Fruit fly (Drosophila melanogaster) whole organism, embryonic: ENCODE results near the gene CG42749.

Source experiments
- ATbp ChIP-seq: fragments of 200-800 bp; sonication (Bioruptor generic); optimal IDR thresholded peaks from 2 replicates; lab custom pipeline; 2017; ENCODE audit warnings: missing biosample characterization, mild to moderate bottlenecking, missing genetic modification characterization, missing genetic modification reagents
- Bgb ChIP-seq: fragments of 200-800 bp; sonication (Bioruptor generic); IDR thresholded peaks from 2 replicates; pipeline ENCODE4 v1.3.6; 2022; ENCODE audit warnings: missing biosample characterization, missing genetic modification characterization; ENCODE audit not compliant: partially characterized antibody
- CG10654 ChIP-seq: fragments of 200-800 bp; sonication (Bioruptor generic); optimal IDR thresholded peaks from 2 replicates; lab custom pipeline; 2016; ENCODE audit warnings: missing biosample characterization, missing genetic modification characterization
- CG10979 ChIP-seq: fragments of 200-800 bp; sonication (Bioruptor generic); optimal IDR thresholded peaks from 2 replicates; lab custom pipeline; 2018; ENCODE audit warnings: missing biosample characterization, mild to moderate bottlenecking, missing genetic modification characterization, moderate library complexity
- CG11696 ChIP-seq: fragments of 200-800 bp; sonication (Bioruptor generic); IDR thresholded peaks from 2 replicates; pipeline ENCODE4 v1.3.6; 2022; ENCODE audit warnings: missing biosample characterization, missing genetic modification characterization
- CG12155 ChIP-seq: fragments of 200-800 bp; sonication (Bioruptor generic); optimal IDR thresholded peaks from 3 replicates; lab custom pipeline; 2016; ENCODE audit warnings: missing biosample characterization, missing genetic modification characterization
- CG12236 ChIP-seq: fragments of 200-800 bp; sonication (Bioruptor generic); optimal IDR thresholded peaks from 2 replicates; lab custom pipeline; 2016; ENCODE audit warnings: missing biosample characterization, missing genetic modification characterization
- CG14441 ChIP-seq: fragments of 200-800 bp; sonication (Bioruptor generic); IDR thresholded peaks from 2 replicates; pipeline ENCODE4 v1.3.6; 2022; ENCODE audit warnings: missing biosample characterization, missing genetic modification characterization
- CG15479 ChIP-seq: fragments of 200-800 bp; sonication (Bioruptor generic); optimal IDR thresholded peaks from 3 replicates; lab custom pipeline; 2019; ENCODE audit warnings: missing biosample characterization, mild to moderate bottlenecking, missing genetic modification characterization, moderate library complexity
- CG2116 ChIP-seq: fragments of 200-800 bp; sonication (Bioruptor generic); optimal IDR thresholded peaks from 3 replicates; lab custom pipeline; 2018; ENCODE audit warnings: missing biosample characterization, mild to moderate bottlenecking, missing genetic modification characterization
- CG3163 ChIP-seq: fragments of 200-800 bp; sonication (Bioruptor generic); optimal IDR thresholded peaks from 3 replicates; lab custom pipeline; 2016; ENCODE audit warnings: missing biosample characterization, missing genetic modification characterization
- CG32767 ChIP-seq: fragments of 200-800 bp; sonication (Bioruptor generic); IDR thresholded peaks from 2 replicates; pipeline ENCODE4 v1.3.6; 2022; ENCODE audit warnings: missing biosample characterization, missing genetic modification characterization
- CG4282 ChIP-seq: fragments of 200-800 bp; sonication (Bioruptor generic); optimal IDR thresholded peaks from 2 replicates; lab custom pipeline; 2016; ENCODE audit warnings: missing biosample characterization, missing genetic modification characterization
- CG43689 ChIP-seq: fragments of 200-800 bp; sonication (Bioruptor generic); IDR thresholded peaks from 2 replicates; pipeline ENCODE4 v1.3.6; 2022; ENCODE audit warnings: missing biosample characterization, missing genetic modification characterization
- CG4820 ChIP-seq: fragments of 200-800 bp; sonication (Bioruptor generic); optimal IDR thresholded peaks from 3 replicates; lab custom pipeline; 2016; ENCODE audit warnings: missing biosample characterization, missing genetic modification characterization
- CG7786 ChIP-seq: fragments of 200-800 bp; sonication (Bioruptor generic); optimal IDR thresholded peaks from 2 replicates; lab custom pipeline; 2016; ENCODE audit warnings: missing biosample characterization, missing genetic modification characterization
- CG7963 ChIP-seq: fragments of 200-800 bp; sonication (Bioruptor generic); IDR thresholded peaks from 3 replicates; pipeline ENCODE4 v1.3.6; 2022; ENCODE audit warnings: missing biosample characterization, missing genetic modification characterization; ENCODE audit not compliant: partially characterized antibody
- CG8290 ChIP-seq, 3 experiments: fragments of 200-800 bp; sonication (Bioruptor generic); optimal IDR thresholded peaks; 2 replicates each; lab custom pipeline; 2016 to 2019; ENCODE audit warnings: missing biosample characterization in 3 of 3, missing genetic modification characterization in 3 of 3, mild to moderate bottlenecking in 2 of 3, moderate library complexity in 1 of 3
- CG8388 ChIP-seq: fragments of 200-800 bp; sonication (Bioruptor generic); optimal IDR thresholded peaks from 2 replicates; lab custom pipeline; 2019; ENCODE audit warnings: missing biosample characterization, mild to moderate bottlenecking, missing genetic modification characterization, moderate library complexity
- CG8924 ChIP-seq: fragments of 200-800 bp; optimal IDR thresholded peaks from 3 replicates; lab custom pipeline; 2019; ENCODE audit warnings: missing biosample characterization, mild to moderate bottlenecking, missing genetic modification characterization, moderate library complexity
- Dek ChIP-seq: fragments of 200-800 bp; sonication (Bioruptor generic); optimal IDR thresholded peaks from 3 replicates; lab custom pipeline; 2019; ENCODE audit warnings: missing biosample characterization, mild to moderate bottlenecking, missing genetic modification characterization, moderate library complexity
- Dip3 ChIP-seq: fragments of 200-800 bp; sonication (Bioruptor generic); optimal IDR thresholded peaks from 3 replicates; lab custom pipeline; 2016; ENCODE audit warnings: missing biosample characterization, missing genetic modification characterization
- Drgx ChIP-seq: fragments of 200-800 bp; sonication (Bioruptor generic); IDR thresholded peaks from 2 replicates; pipeline ENCODE4 v1.3.6; 2022; ENCODE audit warnings: missing biosample characterization, missing genetic modification characterization
- Ets97D ChIP-seq: fragments of 200-800 bp; sonication (Bioruptor generic); optimal IDR thresholded peaks from 3 replicates; lab custom pipeline; 2016; ENCODE audit warnings: missing biosample characterization, missing genetic modification characterization
- H2.0 ChIP-seq: fragments of 200-800 bp; sonication (Bioruptor generic); IDR thresholded peaks from 2 replicates; pipeline ENCODE4 v1.3.6; 2022; ENCODE audit warnings: missing biosample characterization, missing genetic modification characterization
- Hr51 ChIP-seq, 2 experiments: fragments of 200-800 bp; sonication (Bioruptor generic); optimal IDR thresholded peaks; 2 replicates in 1 of 2; 3 replicates in 1 of 2; lab custom pipeline; 2016 to 2018; ENCODE audit warnings: missing biosample characterization in 2 of 2, missing genetic modification characterization in 2 of 2, mild to moderate bottlenecking in 1 of 2, moderate library complexity in 1 of 2
- Lhr ChIP-seq: fragments of 200-800 bp; sonication (Bioruptor generic); optimal IDR thresholded peaks from 3 replicates; lab custom pipeline; 2017; ENCODE audit warnings: mild to moderate bottlenecking, missing biosample characterization, missing genetic modification reagents, missing genetic modification characterization
- MBD-R2 ChIP-seq: fragments of 200-800 bp; sonication (Bioruptor generic); IDR thresholded peaks from 2 replicates; pipeline ENCODE4 v1.3.6; 2022; ENCODE audit warnings: missing biosample characterization, missing genetic modification characterization
- Mes4 ChIP-seq: fragments of 200-800 bp; sonication (Bioruptor generic); optimal IDR thresholded peaks from 2 replicates; lab custom pipeline; 2016; ENCODE audit warnings: missing biosample characterization, missing genetic modification characterization
- NC2α ChIP-seq: fragments of 200-800 bp; sonication (Bioruptor generic); optimal IDR thresholded peaks from 2 replicates; lab custom pipeline; 2016; ENCODE audit warnings: missing biosample characterization, missing genetic modification characterization
- Sox102F ChIP-seq: fragments of 200-800 bp; sonication (Bioruptor generic); optimal IDR thresholded peaks from 2 replicates; lab custom pipeline; 2018; ENCODE audit warnings: missing biosample characterization, mild to moderate bottlenecking, missing genetic modification characterization, moderate library complexity
- Spps ChIP-seq: fragments of 200-800 bp; sonication (Bioruptor generic); optimal IDR thresholded peaks from 2 replicates; lab custom pipeline; 2018; ENCODE audit warnings: missing biosample characterization, mild to moderate bottlenecking, missing genetic modification characterization
- Ssrp ChIP-seq: fragments of 200-800 bp; sonication (Bioruptor generic); optimal IDR thresholded peaks from 2 replicates; lab custom pipeline; 2018; ENCODE audit warnings: missing biosample characterization, mild to moderate bottlenecking, missing genetic modification characterization, moderate library complexity
- Xrp1 ChIP-seq: fragments of 200-800 bp; sonication (Bioruptor generic); IDR thresholded peaks from 2 replicates; pipeline ENCODE4 v1.3.6; 2022; ENCODE audit warnings: missing biosample characterization, missing genetic modification characterization
- ab ChIP-seq: fragments of 200-800 bp; sonication (Bioruptor generic); optimal IDR thresholded peaks from 2 replicates; lab custom pipeline; 2016; ENCODE audit warnings: missing biosample characterization, missing genetic modification characterization
- ac ChIP-seq: fragments of 200-800 bp; sonication (Bioruptor generic); optimal IDR thresholded peaks from 3 replicates; lab custom pipeline; 2017; ENCODE audit warnings: missing biosample characterization, mild to moderate bottlenecking, missing genetic modification characterization
- dmrt99B ChIP-seq: fragments of 200-800 bp; sonication (Bioruptor generic); optimal IDR thresholded peaks from 2 replicates; lab custom pipeline; 2018; ENCODE audit warnings: missing biosample characterization, mild to moderate bottlenecking, missing genetic modification characterization, moderate library complexity
- gem ChIP-seq: fragments of 200-800 bp; sonication (Bioruptor generic); optimal IDR thresholded peaks from 2 replicates; lab custom pipeline; 2019; ENCODE audit warnings: missing biosample characterization, mild to moderate bottlenecking, missing genetic modification characterization, moderate library complexity
- hkb ChIP-seq, 2 experiments: fragments of 200-800 bp in 1 of 2; fragments of >200 bp in 1 of 2; sonication (Bioruptor generic) in 1 of 2; IDR thresholded peaks in 1 of 2; optimal IDR thresholded peaks in 1 of 2; 2 replicates each; pipeline versions ENCODE4 v1.3.6 to Lab custom; 2017 to 2022; ENCODE audit warnings: missing biosample characterization in 1 of 2, missing genetic modification characterization in 1 of 2
- hth ChIP-seq: fragments of >200 bp; optimal IDR thresholded peaks from 2 replicates; lab custom pipeline; 2017; ENCODE audit warnings: inconsistent platforms
- nau ChIP-seq: fragments of 200-800 bp; sonication (Bioruptor generic); optimal IDR thresholded peaks from 3 replicates; lab custom pipeline; 2017; ENCODE audit warnings: missing biosample characterization, mild to moderate bottlenecking, missing genetic modification characterization, missing genetic modification reagents
- pfk ChIP-seq: fragments of 200-800 bp; sonication (Bioruptor generic); optimal IDR thresholded peaks from 2 replicates; lab custom pipeline; 2018; ENCODE audit warnings: missing biosample characterization, mild to moderate bottlenecking, missing genetic modification characterization, moderate library complexity
- psq ChIP-seq: fragments of 200-800 bp; sonication (Bioruptor generic); optimal IDR thresholded peaks from 2 replicates; lab custom pipeline; 2017; ENCODE audit warnings: missing biosample characterization, missing genetic modification characterization
- repo ChIP-seq: fragments of 200-800 bp; sonication (Bioruptor generic); optimal IDR thresholded peaks from 2 replicates; lab custom pipeline; 2016; ENCODE audit warnings: missing biosample characterization, missing genetic modification characterization
- sim ChIP-seq: fragments of 200-800 bp; sonication (Bioruptor generic); IDR thresholded peaks from 2 replicates; pipeline ENCODE4 v1.3.6; 2022; ENCODE audit warnings: missing biosample characterization, missing genetic modification characterization
- stc ChIP-seq: fragments of 200-800 bp; sonication (Bioruptor generic); IDR thresholded peaks from 2 replicates; pipeline ENCODE4 v1.3.6; 2022; ENCODE audit warnings: missing biosample characterization, missing genetic modification characterization
- toy ChIP-seq: fragments of 200-800 bp; sonication (Bioruptor generic); IDR thresholded peaks from 2 replicates; pipeline ENCODE4 v1.3.6; 2022; ENCODE audit warnings: missing biosample characterization, missing genetic modification characterization
- tup ChIP-seq: fragments of 200-800 bp; sonication (Bioruptor generic); optimal IDR thresholded peaks from 2 replicates; lab custom pipeline; 2016; ENCODE audit warnings: missing biosample characterization, mild to moderate bottlenecking, missing genetic modification characterization, moderate library complexity
- unpg ChIP-seq: fragments of 200-800 bp; sonication (Bioruptor generic); optimal IDR thresholded peaks from 3 replicates; lab custom pipeline; 2018; ENCODE audit warnings: missing biosample characterization, mild to moderate bottlenecking, missing genetic modification characterization, moderate library complexity
- wek ChIP-seq: fragments of 200-800 bp; sonication (Bioruptor generic); optimal IDR thresholded peaks from 3 replicates; lab custom pipeline; 2018; ENCODE audit warnings: missing biosample characterization, mild to moderate bottlenecking, missing genetic modification characterization, moderate library complexity

CG42749 gene

dm6 chrX:5322459-5322883 lies 26.6 kb downstream of the CG42749 start, which contains the start of gene Rnp4F (continued):
- TF ChIP-seq Ets97D (GFP tag; lab: Kevin White, UChicago) (peak; percentile 97), nau (GFP tag; lab: Kevin White, UChicago) (no peak), CG7786 (GFP tag; lab: Kevin White, UChicago) (peak; percentile 82), Drgx (GFP tag; lab: Robert Waterston, UW) (peak; percentile 47; the same call in 1 of the 2 replicates), wek (GFP tag; lab: Kevin White, UChicago) (no peak), dmrt99B (no peak), CG10979 (tag; lab: Kevin White, UChicago) (no peak), CG3163 (peak; percentile 36), Sox102F (GFP tag; lab: Kevin White, UChicago) (no peak), CG2116 (GFP tag; lab: Kevin White, UChicago) (peak; percentile 52), ac (GFP tag; lab: Kevin White, UChicago) (no peak), repo (GFP tag; lab: Kevin White, UChicago) (peak; percentile 23), unpg (no peak), ab (peak; percentile 53), tup (GFP tag; lab: Kevin White, UChicago) (peak; percentile 8), CG32767 (no peak; the same call in 1 of the 2 replicates), CG43689 (no peak), Mes4 (GFP tag; lab: Kevin White, UChicago) (peak; percentile 41), Lhr (GFP tag; lab: Kevin White, UChicago) (peak; percentile 65), CG4282 (GFP tag; lab: Kevin White, UChicago) (no peak), CG10654 (GFP tag; lab: Kevin White, UChicago) (peak; percentile 51), CG4820 (peak; percentile 41), gem (tag; lab: Kevin White, UChicago) (no peak), CG7963 (GFP tag; lab: Robert Waterston, UW) (peak; percentile 65; the same call in 2 of the 3 replicates), CG12155 (GFP tag; lab: Kevin White, UChicago) (peak; percentile 67), Dip3 (GFP tag; lab: Kevin White, UChicago) (peak; percentile 83), stc (GFP tag; lab: Robert Waterston, UW) (0 out of 2 replicates have a peak, but pooled peaks have one; percentile 6), CG14441 (GFP tag; lab: Robert Waterston, UW) (peak; percentile 66), hkb (optimal IDR thresholded peaks at IDR 0.05; lab: Kevin White, UChicago) (no peak), hkb (GFP tag; IDR thresholded peaks at IDR 0.05; lab: Robert Waterston, UW) (peak; percentile 51), H2.0 (GFP tag; lab: Robert Waterston, UW) (peak; percentile 39; the same call in 1 of the 2 replicates), hth (no peak), Hr51 (GFP tag; optimal IDR thresholded peaks at IDR 0.05; lab: Kevin White, UChicago) (peak in 1 of 2 experiments; percentile 31), Dek (tag; lab: Kevin White, UChicago) (peak; percentile 59), Spps (tag; lab: Kevin White, UChicago) (no peak), CG8388 (GFP tag; lab: Kevin White, UChicago) (no peak), CG11696 (no peak), psq (GFP tag; lab: Kevin White, UChicago) (peak; percentile 25), Xrp1 (GFP tag; lab: Robert Waterston, UW) (0 out of 2 replicates have a peak, but pooled peaks have one; percentile 31), NC2α (GFP tag; lab: Kevin White, UChicago) (no peak), ATbp (GFP tag; lab: Kevin White, UChicago) (no peak), Ssrp (tag; lab: Kevin White, UChicago) (peak; percentile 24), MBD-R2 (GFP tag; lab: Robert Waterston, UW) (peak; percentile 85), CG12236 (GFP tag; lab: Kevin White, UChicago) (no peak), sim (no peak), Bgb (GFP tag; lab: Robert Waterston, UW) (peak; percentile 84), CG8924 (tag; lab: Kevin White, UChicago) (peak; percentile 15), CG8290 (GFP tag; optimal IDR thresholded peaks at IDR 0.05; lab: Kevin White, UChicago) (peak; percentile 38), CG8290 (tag; optimal IDR thresholded peaks at IDR 0.05; lab: Kevin White, UChicago) (no peak), pfk (GFP tag; lab: Kevin White, UChicago) (no peak), toy (no peak), CG15479 (no peak)
